Fruit fly (Drosophila melanogaster): Measurements from ENCODE around the gene RabGGTb.

RabGGTb gene

DNA sequence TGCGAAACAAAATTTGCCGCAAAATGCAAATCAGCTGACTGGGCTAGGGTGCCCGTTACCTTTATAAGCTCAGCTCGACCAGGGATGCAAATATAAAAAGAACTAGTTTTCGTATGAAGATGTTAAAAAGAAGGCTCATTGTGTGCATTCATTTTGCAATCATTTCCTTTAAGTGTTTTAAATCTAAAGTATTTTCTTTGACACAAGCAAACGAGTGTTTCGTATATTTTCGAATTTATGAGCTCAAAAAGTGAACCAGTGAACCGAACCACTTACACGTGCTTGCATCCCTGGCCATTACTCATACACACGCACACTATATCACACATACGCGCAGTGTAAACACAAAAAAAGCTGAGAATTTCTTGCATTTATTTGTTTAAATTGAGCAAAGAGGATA lies 724 bp upstream of the RabGGTb start, which contains the start of the genes Prx6a and Sbat (continued):
- TF ChIP-seq CG6689 (GFP tag; IDR thresholded peaks at IDR 0.05) (peak; percentile 69; the same call in 1 of the 2 replicates), CG2116 (GFP tag; optimal IDR thresholded peaks at IDR 0.05) (peak; percentile 69), CG11247 (GFP tag; IDR thresholded peaks at IDR 0.05) (no peak), fd3F (GFP tag; optimal IDR thresholded peaks at IDR 0.05) (peak; percentile 60), CG13424 (tag; optimal IDR thresholded peaks at IDR 0.05) (peak; percentile 88), CG9727 (GFP tag; optimal IDR thresholded peaks at IDR 0.05) (peak; percentile 49), Fer1 (GFP tag; optimal IDR thresholded peaks at IDR 0.05) (peak; percentile 81), CG11723 (GFP tag; optimal IDR thresholded peaks at IDR 0.05) (peak; percentile 40), D19B (GFP tag; optimal IDR thresholded peaks at IDR 0.05) (peak; percentile 47), exex (tag; optimal IDR thresholded peaks at IDR 0.05) (peak; percentile 55), CG3726 (GFP tag; IDR thresholded peaks at IDR 0.05) (no peak), Bgb (GFP tag; IDR thresholded peaks at IDR 0.05; ENCODE audit: partially characterized antibody) (no peak), ac (GFP tag; optimal IDR thresholded peaks at IDR 0.05) (no peak), CG8290 (GFP tag; optimal IDR thresholded peaks at IDR 0.05) (peak; percentile 60), CG8290 (tag; optimal IDR thresholded peaks at IDR 0.05) (peak; percentile 55 to 69), CG10565 (GFP tag; optimal IDR thresholded peaks at IDR 0.05) (no peak), CG11695 (GFP tag; IDR thresholded peaks at IDR 0.05) (no peak), Rx (GFP tag; IDR thresholded peaks at IDR 0.05) (no peak), sug (tag; optimal IDR thresholded peaks at IDR 0.05) (peak; percentile 89), tap (tag; optimal IDR thresholded peaks at IDR 0.05) (peak; percentile 37), cg (GFP tag; optimal IDR thresholded peaks at IDR 0.05) (peak; percentile 95), Six4 (GFP tag; optimal IDR thresholded peaks at IDR 0.05) (peak; percentile 41), Adf1 (GFP tag; IDR thresholded peaks at IDR 0.05) (no peak), E2f2 (GFP tag; IDR thresholded peaks at IDR 0.05) (peak; percentile 83), pb (GFP tag; optimal IDR thresholded peaks at IDR 0.05) (peak; percentile 44), Lpt (GFP tag; optimal IDR thresholded peaks at IDR 0.05) (no peak), Chrac-16 (GFP tag; optimal IDR thresholded peaks at IDR 0.05) (peak; percentile 49), Camta (GFP tag; optimal IDR thresholded peaks at IDR 0.05) (peak; percentile 66), zfh2 (GFP tag; optimal IDR thresholded peaks at IDR 0.05) (peak; percentile 85), CrebB (tag; optimal IDR thresholded peaks at IDR 0.05) (peak; percentile 58), CG17359 (tag; optimal IDR thresholded peaks at IDR 0.05) (peak; percentile 72), CG12104 (GFP tag; optimal IDR thresholded peaks at IDR 0.05) (peak; percentile 45), Gsc (GFP tag; IDR thresholded peaks at IDR 0.05) (no peak), gce (GFP tag; IDR thresholded peaks at IDR 0.05) (no peak), CG12744 (GFP tag; optimal IDR thresholded peaks at IDR 0.05) (peak; percentile 57), CG8924 (tag; optimal IDR thresholded peaks at IDR 0.05) (peak; percentile 59), yki (optimal IDR thresholded peaks at IDR 0.05) (peak; percentile 7), Fer3 (tag; optimal IDR thresholded peaks at IDR 0.05) (peak; percentile 75), CG16779 (GFP tag; IDR thresholded peaks at IDR 0.05) (no peak), CG3407 (GFP tag; optimal IDR thresholded peaks at IDR 0.05) (no peak), gsb (GFP tag; IDR thresholded peaks at IDR 0.05) (0 out of 2 replicates have a peak, but pooled peaks have one; percentile 30), unc-4 (GFP tag; IDR thresholded peaks at IDR 0.05; ENCODE audit: partially characterized antibody) (peak; percentile 52), Stat92E (GFP tag; optimal IDR thresholded peaks at IDR 0.05) (peak in 1 of 3 experiments; percentile 35), CG13287 (GFP tag; IDR thresholded peaks at IDR 0.05; ENCODE audit: partially characterized antibody) (peak; percentile 48), CG4707 (GFP tag; optimal IDR thresholded peaks at IDR 0.05) (no peak), mirr (GFP tag; optimal IDR thresholded peaks at IDR 0.05) (peak; percentile 55), shn (GFP tag; optimal IDR thresholded peaks at IDR 0.05) (peak; percentile 75), CG34376 (GFP tag; optimal IDR thresholded peaks at IDR 0.05) (peak; percentile 91), trh (GFP tag; optimal IDR thresholded peaks at IDR 0.05) (peak; percentile 66), HmgZ (tag; optimal IDR thresholded peaks at IDR 0.05) (peak; percentile 92), ssp (GFP tag; IDR thresholded peaks at IDR 0.05) (peak; percentile 58), Opbp (GFP tag; IDR thresholded peaks at IDR 0.05; ENCODE audit: partially characterized antibody) (no peak)

Measured in whole organism, embryonic.